Fruit fly (Drosophila melanogaster): Measurements from ENCODE around the gene nop5.

nop5 gene

DNA sequence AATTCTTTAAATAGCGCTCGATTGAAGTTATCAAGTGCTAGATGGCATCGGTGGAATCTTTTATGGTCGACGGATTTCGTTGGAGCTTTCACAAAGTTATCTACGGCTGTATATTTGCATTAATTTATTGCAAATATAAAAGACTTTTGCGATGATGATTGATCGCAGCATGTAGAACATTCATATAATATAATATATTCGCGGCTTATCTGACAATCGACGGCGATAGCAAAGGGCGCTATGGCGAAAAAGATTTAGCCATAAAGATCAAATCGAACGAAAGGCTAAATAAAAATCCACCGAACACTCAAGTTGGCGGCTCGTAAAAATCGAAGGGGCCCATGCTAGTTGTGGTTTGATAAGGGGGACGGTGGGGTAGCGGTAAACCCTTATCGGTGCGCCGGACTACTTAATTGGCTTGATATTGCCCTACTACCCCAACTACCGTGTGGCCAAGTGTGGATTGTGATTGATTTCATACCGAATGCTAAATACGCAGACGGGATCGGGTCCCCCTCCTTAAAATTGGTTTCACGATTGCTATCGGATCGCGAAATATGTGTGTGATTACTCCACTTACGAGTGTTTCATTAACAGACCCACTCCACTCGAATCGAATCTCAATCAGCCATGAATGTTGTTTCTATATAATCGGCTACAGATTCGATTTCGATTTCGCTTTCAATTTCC, 50.2 kb downstream of the nop5 start:
- no peak for TF ChIP-seq Eip78C (GFP tag)
- TF ChIP-seq CG11294 (GFP tag; IDR thresholded peaks at IDR 0.05) = no peak
- TF ChIP-seq CG6854 (GFP tag; optimal IDR thresholded peaks at IDR 0.05) = no peak
- TF ChIP-seq ss (GFP tag; optimal IDR thresholded peaks at IDR 0.05) = no peak
- TF ChIP-seq CG3032 (tag; optimal IDR thresholded peaks at IDR 0.05) = no peak
- no peak for TF ChIP-seq CG9139 (GFP tag; optimal IDR thresholded peaks at IDR 0.05)
- no peak for TF ChIP-seq dac (GFP tag; optimal IDR thresholded peaks at IDR 0.05)
- TF ChIP-seq fd59A (GFP tag; optimal IDR thresholded peaks at IDR 0.05) = no peak

All from whole organism, prepupa.